Worm (Caenorhabditis elegans) whole organism, young adult: Measurements from ENCODE around the gene F45D3.2.
A peak's percentile ranks its signal among the peaks of the same experiment; 100 is the strongest.

Source experiments
- B0336.3 ChIP-seq: fragments of 200-800 bp; sonication (Bioruptor generic); IDR thresholded peaks from 2 replicates; pipeline ENCODE4 v1.3.6; 2022; ENCODE audit warnings: missing genetic modification characterization, missing compliant biosample characterization
- D2030.7 ChIP-seq: fragments of 200-800 bp; sonication (Bioruptor generic); IDR thresholded peaks from 2 replicates; pipeline ENCODE4 v1.3.6; 2022; ENCODE audit warnings: missing genetic modification reagents, missing genetic modification characterization, missing compliant biosample characterization
- F52B5.7 ChIP-seq: sonication (generic microtip); optimal IDR thresholded peaks from 2 replicates; lab custom pipeline; 2016; ENCODE audit warnings: mild to moderate bottlenecking, missing genetic modification characterization, missing compliant biosample characterization
- F57A8.1 ChIP-seq: fragments of 200-800 bp; sonication (Bioruptor generic); optimal IDR thresholded peaks from 2 replicates; lab custom pipeline; 2018; ENCODE audit warnings: mild to moderate bottlenecking, missing genetic modification characterization, moderate library complexity, missing compliant biosample characterization
- F57C9.4 ChIP-seq: sonication (generic microtip); optimal IDR thresholded peaks from 2 replicates; lab custom pipeline; 2017; ENCODE audit warnings: mild to moderate bottlenecking, missing genetic modification characterization, missing compliant biosample characterization
- K11D2.4 ChIP-seq: fragments of 200-800 bp; sonication (Bioruptor generic); IDR thresholded peaks from 2 replicates; pipeline ENCODE4 v1.3.6; 2022; ENCODE audit warnings: missing genetic modification reagents, missing genetic modification characterization, missing compliant biosample characterization
- K12H6.12 ChIP-seq: fragments of 200-800 bp; sonication (Bioruptor generic); optimal IDR thresholded peaks from 2 replicates; lab custom pipeline; 2018; ENCODE audit warnings: mild to moderate bottlenecking, missing genetic modification characterization, missing compliant biosample characterization
- T07F8.4 ChIP-seq: sonication (generic microtip); optimal IDR thresholded peaks from 2 replicates; lab custom pipeline; 2016; ENCODE audit warnings: mild to moderate bottlenecking, missing genetic modification characterization, moderate library complexity, missing compliant biosample characterization
- Y95B8A.8 ChIP-seq: fragments of 200-800 bp; sonication (Bioruptor generic); IDR thresholded peaks from 2 replicates; pipeline ENCODE4 v1.3.6; 2022; ENCODE audit warnings: missing genetic modification reagents, missing genetic modification characterization, missing compliant biosample characterization
- akir-1 ChIP-seq: fragments of 200-800 bp; sonication (Bioruptor generic); optimal IDR thresholded peaks from 2 replicates; lab custom pipeline; 2018; ENCODE audit warnings: mild to moderate bottlenecking, missing genetic modification characterization, moderate library complexity, missing compliant biosample characterization
- ama-1 ChIP-seq, 3 experiments: fragments of 150-350 bp in 1 of 3; sonication (generic microtip) in 2 of 3; optimal IDR thresholded peaks; 2 replicates each; lab custom pipeline; 2014 to 2018; ENCODE audit warnings: missing biosample characterization in 2 of 3, missing genetic modification characterization in 2 of 3, missing genetic modification reagents in 2 of 3
- aptf-3 ChIP-seq: fragments of 200-800 bp; sonication (Bioruptor generic); IDR thresholded peaks from 2 replicates; pipeline ENCODE4 v1.3.6; 2022; ENCODE audit warnings: missing genetic modification characterization, missing compliant biosample characterization
- athp-1 ChIP-seq: sonication (generic microtip); optimal IDR thresholded peaks from 2 replicates; lab custom pipeline; 2017; ENCODE audit warnings: mild to moderate bottlenecking, missing genetic modification characterization, missing compliant biosample characterization
- attf-3 ChIP-seq: fragments of 200-800 bp; sonication (Bioruptor generic); conservative IDR thresholded peaks from 2 replicates; pipeline ENCODE4 v1.3.6; 2022; ENCODE audit warnings: missing genetic modification reagents, missing genetic modification characterization, missing compliant biosample characterization
- cebp-1 ChIP-seq, 2 experiments: fragments of 200-800 bp in 1 of 2; sonication (Bioruptor generic) in 1 of 2; sonication (generic microtip) in 1 of 2; IDR thresholded peaks in 1 of 2; optimal IDR thresholded peaks in 1 of 2; 2 replicates each; pipeline versions ENCODE4 v1.3.6 to Lab custom; 2017 to 2022; ENCODE audit warnings: missing compliant biosample characterization in 2 of 2, missing genetic modification characterization in 2 of 2, mild to moderate bottlenecking in 1 of 2, missing genetic modification reagents in 1 of 2, moderate library complexity in 1 of 2
- ceh-100 ChIP-seq: fragments of 200-800 bp; sonication (Bioruptor generic); IDR thresholded peaks from 2 replicates; pipeline ENCODE4 v1.3.6; 2022; ENCODE audit warnings: missing genetic modification reagents, missing genetic modification characterization, missing compliant biosample characterization
- ceh-27 ChIP-seq: fragments of 200-800 bp; sonication (Bioruptor generic); optimal IDR thresholded peaks from 2 replicates; lab custom pipeline; 2018; ENCODE audit warnings: mild to moderate bottlenecking, missing genetic modification characterization, moderate library complexity, missing compliant biosample characterization
- ceh-58 ChIP-seq: fragments of 200-800 bp; sonication (Bioruptor generic); IDR thresholded peaks from 2 replicates; pipeline ENCODE4 v1.3.6; 2022; ENCODE audit warnings: missing genetic modification characterization, missing compliant biosample characterization
- ceh-91 ChIP-seq: fragments of 200-800 bp; sonication (Bioruptor generic); IDR thresholded peaks from 2 replicates; pipeline ENCODE4 v1.3.6; 2022; ENCODE audit warnings: missing genetic modification reagents, missing genetic modification characterization, missing compliant biosample characterization
- chd-7 ChIP-seq: sonication (generic microtip); optimal IDR thresholded peaks from 2 replicates; lab custom pipeline; 2016; ENCODE audit warnings: mild to moderate bottlenecking, missing genetic modification characterization, moderate library complexity, missing compliant biosample characterization
- dox-1 ChIP-seq: fragments of 200-800 bp; sonication (Bioruptor generic); IDR thresholded peaks from 2 replicates; pipeline ENCODE4 v1.3.6; 2022; ENCODE audit warnings: missing genetic modification reagents, missing genetic modification characterization, missing compliant biosample characterization
- dpff-1 ChIP-seq: sonication (generic microtip); optimal IDR thresholded peaks from 2 replicates; lab custom pipeline; 2017; ENCODE audit warnings: mild to moderate bottlenecking, missing genetic modification characterization, missing compliant biosample characterization
- dpl-1 ChIP-seq: fragments of 150-350 bp; optimal IDR thresholded peaks from 2 replicates; lab custom pipeline; 2014; ENCODE audit warnings: missing biosample characterization, missing genetic modification reagents, missing genetic modification characterization
- egl-44 ChIP-seq: fragments of 200-800 bp; sonication (Bioruptor generic); IDR thresholded peaks from 2 replicates; pipeline ENCODE4 v1.3.6; 2022; ENCODE audit warnings: missing genetic modification reagents, missing genetic modification characterization, missing compliant biosample characterization
- hmg-20 ChIP-seq: fragments of 200-800 bp; sonication (Bioruptor generic); IDR thresholded peaks from 2 replicates; pipeline ENCODE4 v1.3.6; 2022; ENCODE audit warnings: missing genetic modification reagents, missing genetic modification characterization, missing compliant biosample characterization
- hrde-1 ChIP-seq: sonication (generic microtip); optimal IDR thresholded peaks from 2 replicates; lab custom pipeline; 2016; ENCODE audit warnings: missing genetic modification characterization, mild to moderate bottlenecking, missing compliant biosample characterization, moderate library complexity, missing genotype, missing genetic modification reagents, borderline replicate concordance
- lin-26 ChIP-seq: fragments of 200-800 bp; sonication (Bioruptor generic); IDR thresholded peaks from 2 replicates; pipeline ENCODE4 v1.3.6; 2022; ENCODE audit warnings: missing genetic modification reagents, missing genetic modification characterization, missing compliant biosample characterization
- lin-35 ChIP-seq, 3 experiments: fragments of 150-350 bp in 2 of 3; sonication (generic microtip) in 1 of 3; optimal IDR thresholded peaks; 2 replicates each; lab custom pipeline; 2014 to 2018; ENCODE audit warnings: missing biosample characterization in 3 of 3, missing genetic modification characterization in 3 of 3, missing genetic modification reagents in 3 of 3
- lin-40 ChIP-seq: sonication (generic microtip); optimal IDR thresholded peaks from 2 replicates; lab custom pipeline; 2016; ENCODE audit warnings: missing genetic modification characterization, mild to moderate bottlenecking, missing compliant biosample characterization, missing genotype, missing genetic modification reagents
- lsl-1 ChIP-seq: fragments of 200-800 bp; sonication (Bioruptor generic); optimal IDR thresholded peaks from 2 replicates; lab custom pipeline; 2018; ENCODE audit warnings: mild to moderate bottlenecking, missing genetic modification characterization, moderate library complexity, missing compliant biosample characterization
- mcd-1 ChIP-seq: fragments of 200-800 bp; sonication (Bioruptor generic); IDR thresholded peaks from 2 replicates; pipeline ENCODE4 v1.3.6; 2022; ENCODE audit warnings: missing genetic modification reagents, missing genetic modification characterization, missing compliant biosample characterization
- mxl-1 ChIP-seq: sonication (generic microtip); optimal IDR thresholded peaks from 2 replicates; lab custom pipeline; 2016; ENCODE audit warnings: missing genetic modification characterization, missing compliant biosample characterization
- nfya-2 ChIP-seq: fragments of 200-800 bp; sonication (Bioruptor generic); IDR thresholded peaks from 2 replicates; pipeline ENCODE4 v1.3.6; 2022; ENCODE audit warnings: missing genetic modification reagents, missing genetic modification characterization, missing compliant biosample characterization
- nhr-90 ChIP-seq: sonication (generic microtip); optimal IDR thresholded peaks from 2 replicates; lab custom pipeline; 2016; ENCODE audit warnings: missing genotype, mild to moderate bottlenecking, missing genetic modification characterization, missing compliant biosample characterization
- rcor-1 ChIP-seq: fragments of 200-800 bp; sonication (Bioruptor generic); IDR thresholded peaks from 2 replicates; pipeline ENCODE4 v1.3.6; 2022; ENCODE audit warnings: missing genetic modification reagents, missing genetic modification characterization, missing compliant biosample characterization
- rpc-1 ChIP-seq, 2 experiments: fragments of 150-350 bp in 1 of 2; sonication (generic microtip) in 1 of 2; optimal IDR thresholded peaks; 2 replicates each; lab custom pipeline; 2014 to 2018; ENCODE audit warnings: missing biosample characterization in 1 of 2, missing genetic modification characterization in 1 of 2, missing genetic modification reagents in 1 of 2, missing genotype in 1 of 2
- sdz-38 ChIP-seq: sonication (generic microtip); optimal IDR thresholded peaks from 2 replicates; lab custom pipeline; 2016; ENCODE audit warnings: missing genotype, missing genetic modification characterization, missing compliant biosample characterization
- sptf-2 ChIP-seq: fragments of 200-800 bp; sonication (Bioruptor generic); optimal IDR thresholded peaks from 2 replicates; lab custom pipeline; 2018; ENCODE audit warnings: mild to moderate bottlenecking, missing genetic modification characterization, missing compliant biosample characterization
- tbp1 ChIP-seq: fragments of 200-800 bp; sonication (Bioruptor generic); optimal IDR thresholded peaks from 2 replicates; lab custom pipeline; 2018; ENCODE audit warnings: mild to moderate bottlenecking, missing genetic modification characterization, missing compliant biosample characterization
- unc-130 ChIP-seq: sonication (generic microtip); optimal IDR thresholded peaks from 2 replicates; lab custom pipeline; 2016; ENCODE audit warnings: missing genetic modification reagents, missing genetic modification characterization, missing compliant biosample characterization
- ztf-26 ChIP-seq: sonication (generic microtip); optimal IDR thresholded peaks from 2 replicates; lab custom pipeline; 2017; ENCODE audit warnings: missing genetic modification characterization, missing compliant biosample characterization
- ztf-6 ChIP-seq: fragments of 200-800 bp; sonication (Bioruptor generic); IDR thresholded peaks from 2 replicates; pipeline ENCODE4 v1.3.6; 2022; ENCODE audit warnings: missing genetic modification reagents, missing genetic modification characterization, missing compliant biosample characterization

The F45D3.2 gene

ce11 chrV:12551638-12552478 is 11.0 kb downstream of the F45D3.2 start (continued):
- TF ChIP-seq sdz-38 (tag; lab: Kevin White, UChicago), result no peak
- no peak for TF ChIP-seq egl-44 (GFP tag; lab: Robert Waterston, UW)
- no peak for TF ChIP-seq akir-1 (GFP tag; lab: Kevin White, UChicago)
- TF ChIP-seq athp-1 (tag; lab: Kevin White, UChicago), result no peak
- no peak for TF ChIP-seq F57C9.4
- TF ChIP-seq ama-1 (optimal IDR thresholded peaks at IDR 0.05; lab: Kevin White, UChicago), result peak; percentile 87
- no peak for TF ChIP-seq ama-1 (GFP tag; optimal IDR thresholded peaks at IDR 0.05; lab: Kevin White, UChicago)
- TF ChIP-seq ceh-58 (GFP tag; lab: Robert Waterston, UW), result no peak
- TF ChIP-seq nfya-2 (GFP tag; lab: Robert Waterston, UW), result no peak
- no peak for TF ChIP-seq attf-3 (GFP tag; lab: Robert Waterston, UW)
- TF ChIP-seq tbp1 (GFP tag; lab: Kevin White, UChicago), result peak; percentile 20
- peak; percentile 59; the same call in 1 of the 2 replicates for TF ChIP-seq lin-26 (GFP tag; lab: Robert Waterston, UW)
- peak; percentile 23; the same call in 1 of the 2 replicates for TF ChIP-seq B0336.3
- no peak for TF ChIP-seq dpl-1 (GFP tag; lab: Kevin White, UChicago)
- peak; percentile 17; the same call in 1 of the 2 replicates for TF ChIP-seq dox-1 (GFP tag; lab: Robert Waterston, UW)
- TF ChIP-seq F52B5.7 (tag; lab: Kevin White, UChicago), result no peak
- TF ChIP-seq mxl-1 (tag; lab: Kevin White, UChicago), result no peak
- TF ChIP-seq hrde-1 (tag; lab: Kevin White, UChicago), result no peak
- no peak for TF ChIP-seq rpc-1 (optimal IDR thresholded peaks at IDR 0.05; lab: Kevin White, UChicago)
- no peak for TF ChIP-seq rpc-1 (tag; optimal IDR thresholded peaks at IDR 0.05; lab: Kevin White, UChicago)

- TF ChIP-seq K11D2.4 (GFP tag; lab: Robert Waterston, UW), result 0 out of 2 replicates have a peak, but pooled peaks have one; percentile 11
- TF ChIP-seq K12H6.12, result no peak
- no peak for TF ChIP-seq D2030.7 (GFP tag; lab: Robert Waterston, UW)
- no peak for TF ChIP-seq Y95B8A.8 (GFP tag; lab: Robert Waterston, UW)
- TF ChIP-seq hmg-20 (GFP tag; lab: Robert Waterston, UW), result no peak
- 0 out of 2 replicates have a peak, but pooled peaks have one; percentile 20 for TF ChIP-seq rcor-1 (GFP tag; lab: Robert Waterston, UW)
- TF ChIP-seq, all 124 proteins: peak for 2
These were observed 11.9 kb downstream of the F45D3.2 start, which contains the start of gene F45D3.4 for ce11 chrV:12552671-12553212. Gene F45D3.4, minus strand, starts transcription at chrV:12553191.

ce11 chrV:12553286-12553725 is 12.5 kb downstream of the F45D3.2 start:
- TF ChIP-seq lin-40 (tag; lab: Kevin White, UChicago) (peak; percentile 30), F57A8.1 (GFP tag; lab: Kevin White, UChicago) (no peak), ama-1 (optimal IDR thresholded peaks at IDR 0.05; lab: Kevin White, UChicago) (no peak), ama-1 (GFP tag; optimal IDR thresholded peaks at IDR 0.05; lab: Kevin White, UChicago) (no peak), D2030.7 (GFP tag; lab: Robert Waterston, UW) (no peak), ceh-27 (GFP tag; lab: Kevin White, UChicago) (no peak), K11D2.4 (GFP tag; lab: Robert Waterston, UW) (peak; percentile 63), lsl-1 (GFP tag; lab: Kevin White, UChicago) (no peak), ceh-91 (GFP tag; lab: Robert Waterston, UW) (no peak), ztf-26 (tag; lab: Kevin White, UChicago) (peak; percentile 82), B0336.3 (no peak), lin-35 (GFP tag; optimal IDR thresholded peaks at IDR 0.05; lab: Kevin White, UChicago) (no peak), mcd-1 (GFP tag; lab: Robert Waterston, UW) (0 out of 2 replicates have a peak, but pooled peaks have one; percentile 10), T07F8.4 (tag; lab: Kevin White, UChicago) (no peak), chd-7 (peak; percentile 21), dpff-1 (tag; lab: Kevin White, UChicago) (no peak), nhr-90 (tag; lab: Kevin White, UChicago) (no peak), ztf-6 (GFP tag; lab: Robert Waterston, UW) (no peak), ceh-100 (GFP tag; lab: Robert Waterston, UW) (no peak), cebp-1 (GFP tag; IDR thresholded peaks at IDR 0.05; lab: Robert Waterston, UW) (no peak), cebp-1 (tag; optimal IDR thresholded peaks at IDR 0.05; lab: Kevin White, UChicago) (peak; percentile 7), unc-130 (GFP tag; lab: Kevin White, UChicago) (no peak), aptf-3 (GFP tag; lab: Robert Waterston, UW) (no peak), sptf-2 (GFP tag; lab: Kevin White, UChicago) (no peak)
